Worm (Caenorhabditis elegans): ENCODE measurements around the gene cyp-13A4.

- TF ChIP-seq fos-1 (tag; optimal IDR thresholded peaks at IDR 0.05): no peak
- no peak for TF ChIP-seq pha-4 (GFP tag; IDR thresholded peaks at IDR 0.05)
- no peak for TF ChIP-seq pha-4 (tag; optimal IDR thresholded peaks at IDR 0.05)
- TF ChIP-seq gei-8 (GFP tag; optimal IDR thresholded peaks at IDR 0.05): no peak
- no peak for TF ChIP-seq aha-1 (tag)
Observed at ce11 chrII:9759382-9759781, 38.2 kb downstream of the cyp-13A4 start.
